Fruit fly (Drosophila melanogaster) S2 (cell line): ENCODE measurements around the gene Kots.

Experiments
- CG8478 ChIP-seq: fragments of >200 bp; optimal IDR thresholded peaks from 2 replicates; lab custom pipeline; 2018
- CTCF ChIP-seq, 2 experiments: fragments of >200 bp; optimal IDR thresholded peaks; 2 replicates each; lab custom pipeline; 2018

- no peak for TF ChIP-seq CG8478 (lab: Kevin White, UChicago)
- TF ChIP-seq CTCF (optimal IDR thresholded peaks at IDR 0.05; lab: Kevin White, UChicago) = no peak
Observed at dm6 chr3R:13945712-13946111, 18.3 kb downstream of the Kots start, which contains the start of gene Art6.
